Worm (Caenorhabditis elegans) whole organism, L2 larva: ENCODE data around the gene R11.3.
A peak's percentile ranks its signal among the peaks of the same experiment; 100 is the strongest.

ENCODE experiments used
- C34F6.9 ChIP-seq: fragments of 150-350 bp; optimal IDR thresholded peaks from 2 replicates; lab custom pipeline; 2014; ENCODE audit warnings: missing biosample characterization, missing genetic modification characterization
- R02D3.7 ChIP-seq: fragments of 150-350 bp; optimal IDR thresholded peaks from 2 replicates; lab custom pipeline; 2014; ENCODE audit warnings: missing biosample characterization, missing genetic modification characterization
- Y55F3AM.14 ChIP-seq: fragments of 200-800 bp; sonication (Bioruptor generic); optimal IDR thresholded peaks from 2 replicates; lab custom pipeline; 2018; ENCODE audit warnings: mild to moderate bottlenecking, missing genetic modification characterization, missing compliant biosample characterization
- ZK546.5 ChIP-seq: sonication (generic microtip); optimal IDR thresholded peaks from 2 replicates; lab custom pipeline; 2017; ENCODE audit warnings: missing biosample characterization, missing genetic modification characterization
- alr-1 ChIP-seq: fragments of 150-350 bp; optimal IDR thresholded peaks from 2 replicates; lab custom pipeline; 2014; ENCODE audit warnings: missing biosample characterization, missing genetic modification characterization
- aly-2 ChIP-seq: fragments of 150-350 bp; optimal IDR thresholded peaks from 2 replicates; lab custom pipeline; 2014; ENCODE audit warnings: missing biosample characterization, missing genetic modification characterization
- ama-1 ChIP-seq: fragments of 150-350 bp; optimal IDR thresholded peaks from 2 replicates; lab custom pipeline; 2018; ENCODE audit warnings: inconsistent platforms
- blmp-1 ChIP-seq: sonication (generic microtip); optimal IDR thresholded peaks from 2 replicates; lab custom pipeline; 2017; ENCODE audit warnings: missing genetic modification characterization, mild to moderate bottlenecking, missing compliant biosample characterization, antibody characterized with exemption, moderate library complexity; ENCODE audit not compliant: insufficient read depth
- ceh-16 ChIP-seq: fragments of 150-350 bp; optimal IDR thresholded peaks from 2 replicates; lab custom pipeline; 2014; ENCODE audit warnings: missing biosample characterization, missing genetic modification characterization
- ceh-82 ChIP-seq: fragments of 150-350 bp; optimal IDR thresholded peaks from 2 replicates; lab custom pipeline; 2014; ENCODE audit warnings: missing biosample characterization, missing genetic modification characterization
- crh-2 ChIP-seq: sonication (generic microtip); optimal IDR thresholded peaks from 2 replicates; lab custom pipeline; 2017; ENCODE audit warnings: missing biosample characterization, missing genetic modification characterization
- dmd-4 ChIP-seq: sonication (generic microtip); optimal IDR thresholded peaks from 2 replicates; lab custom pipeline; 2017; ENCODE audit warnings: missing biosample characterization, missing genetic modification characterization
- egl-27 ChIP-seq: sonication (generic microtip); optimal IDR thresholded peaks from 3 replicates; lab custom pipeline; 2017; ENCODE audit warnings: missing biosample characterization, missing genetic modification reagents, missing genetic modification characterization
- fos-1 ChIP-seq: fragments of 150-350 bp; optimal IDR thresholded peaks from 2 replicates; lab custom pipeline; 2014; ENCODE audit warnings: missing biosample characterization, missing genetic modification characterization
- lin-11 ChIP-seq: fragments of 150-350 bp; sonication (generic microtip); optimal IDR thresholded peaks from 2 replicates; lab custom pipeline; 2014; ENCODE audit warnings: missing biosample characterization, missing genetic modification characterization, inconsistent platforms, mixed read lengths
- lin-13 ChIP-seq: fragments of 150-350 bp; optimal IDR thresholded peaks from 2 replicates; lab custom pipeline; 2014; ENCODE audit warnings: missing biosample characterization, missing genetic modification reagents, missing genetic modification characterization
- lsy-2 ChIP-seq, 2 experiments: fragments of 150-350 bp in 1 of 2; sonication (generic microtip) in 1 of 2; optimal IDR thresholded peaks; 2 replicates each; lab custom pipeline; 2014 to 2017; ENCODE audit warnings: missing biosample characterization in 2 of 2, missing genetic modification characterization in 2 of 2
- mab-5 ChIP-seq: fragments of 150-350 bp; optimal IDR thresholded peaks from 2 replicates; lab custom pipeline; 2014; ENCODE audit warnings: missing biosample characterization, missing genetic modification characterization
- mbf-1 ChIP-seq: sonication (generic microtip); optimal IDR thresholded peaks from 2 replicates; lab custom pipeline; 2017; ENCODE audit warnings: missing biosample characterization, missing genetic modification characterization
- mdl-1 ChIP-seq, 2 experiments: fragments of 150-350 bp in 1 of 2; sonication (generic microtip) in 1 of 2; optimal IDR thresholded peaks; 2 replicates each; lab custom pipeline; 2017; ENCODE audit warnings: missing biosample characterization in 2 of 2, missing genetic modification characterization in 2 of 2
- nhr-10 ChIP-seq: sonication (generic microtip); optimal IDR thresholded peaks from 2 replicates; lab custom pipeline; 2017; ENCODE audit warnings: missing biosample characterization, missing genetic modification characterization
- nhr-11 ChIP-seq: fragments of 150-350 bp; optimal IDR thresholded peaks from 2 replicates; lab custom pipeline; 2014; ENCODE audit warnings: missing biosample characterization, missing genetic modification characterization
- nhr-12 ChIP-seq: fragments of 150-350 bp; optimal IDR thresholded peaks from 2 replicates; lab custom pipeline; 2014; ENCODE audit warnings: missing biosample characterization, missing genetic modification characterization
- nhr-129 ChIP-seq: fragments of 150-350 bp; optimal IDR thresholded peaks from 2 replicates; lab custom pipeline; 2014; ENCODE audit warnings: missing biosample characterization, missing genetic modification characterization
- nhr-21 ChIP-seq: fragments of 150-350 bp; optimal IDR thresholded peaks from 2 replicates; lab custom pipeline; 2014; ENCODE audit warnings: missing biosample characterization, missing genetic modification characterization
- nhr-23 ChIP-seq: fragments of 150-350 bp; optimal IDR thresholded peaks from 2 replicates; lab custom pipeline; 2014; ENCODE audit warnings: missing biosample characterization, missing genetic modification reagents, missing genetic modification characterization
- nhr-77 ChIP-seq: fragments of 150-350 bp; optimal IDR thresholded peaks from 2 replicates; lab custom pipeline; 2014; ENCODE audit warnings: missing biosample characterization, missing genetic modification characterization
- sem-4 ChIP-seq: fragments of 150-350 bp; optimal IDR thresholded peaks from 2 replicates; lab custom pipeline; 2014; ENCODE audit warnings: missing biosample characterization, missing genetic modification reagents, missing genetic modification characterization
- skn-1 ChIP-seq: sonication (generic microtip); optimal IDR thresholded peaks from 2 replicates; lab custom pipeline; 2017; ENCODE audit warnings: missing biosample characterization, missing genetic modification characterization
- sma-3 ChIP-seq: sonication (generic microtip); optimal IDR thresholded peaks from 2 replicates; lab custom pipeline; 2016; ENCODE audit warnings: missing genetic modification reagents, missing genetic modification characterization, missing compliant biosample characterization
- sma-9 ChIP-seq, 2 experiments: fragments of 150-350 bp in 1 of 2; sonication (generic microtip) in 1 of 2; optimal IDR thresholded peaks; 2 replicates each; lab custom pipeline; 2014 to 2016; ENCODE audit warnings: missing genetic modification characterization in 2 of 2, mild to moderate bottlenecking in 1 of 2, missing biosample characterization in 1 of 2, missing compliant biosample characterization in 1 of 2, missing genetic modification reagents in 1 of 2, moderate library complexity in 1 of 2
- snpc-4 ChIP-seq: fragments of 150-350 bp; optimal IDR thresholded peaks from 2 replicates; lab custom pipeline; 2014; ENCODE audit warnings: missing biosample characterization, missing genetic modification characterization
- unc-55 ChIP-seq: fragments of 150-350 bp; sonication (generic microtip); optimal IDR thresholded peaks from 3 replicates; lab custom pipeline; 2014; ENCODE audit warnings: missing biosample characterization, missing genetic modification reagents, missing genetic modification characterization
- unc-62 ChIP-seq: fragments of 150-350 bp; optimal IDR thresholded peaks from 2 replicates; lab custom pipeline; 2014; ENCODE audit warnings: missing biosample characterization, missing genetic modification reagents, missing genetic modification characterization
- ztf-1 ChIP-seq: fragments of 200-800 bp; sonication (Bioruptor generic); conservative IDR thresholded peaks from 2 replicates; pipeline ENCODE4 v1.3.6; 2022; ENCODE audit warnings: missing genetic modification characterization, missing compliant biosample characterization
- ztf-11 ChIP-seq: sonication (generic microtip); optimal IDR thresholded peaks from 2 replicates; lab custom pipeline; 2017; ENCODE audit warnings: missing biosample characterization, missing genetic modification characterization
- ztf-4 ChIP-seq: fragments of 150-350 bp; optimal IDR thresholded peaks from 2 replicates; lab custom pipeline; 2014; ENCODE audit warnings: missing biosample characterization, missing genetic modification characterization

Gene R11.3

ce11 chrX:16209660-16210059 is 10.6 kb upstream of the R11.3 start (continued):
- peak; percentile 20 for TF ChIP-seq ztf-11 (tag; lab: Kevin White, UChicago)
- TF ChIP-seq sma-9 (GFP tag; optimal IDR thresholded peaks at IDR 0.05; lab: Kevin White, UChicago) = peak; percentile 80
- no peak for TF ChIP-seq sma-9 (tag; optimal IDR thresholded peaks at IDR 0.05; lab: Kevin White, UChicago)
- TF ChIP-seq mdl-1 (tag; optimal IDR thresholded peaks at IDR 0.05; lab: Kevin White, UChicago) = peak; percentile 7 to 56
- peak; percentile 77 for TF ChIP-seq fos-1 (tag; lab: Kevin White, UChicago)
- TF ChIP-seq R02D3.7 (tag; lab: Kevin White, UChicago) = no peak
- no peak for TF ChIP-seq dmd-4 (tag; lab: Kevin White, UChicago)
- TF ChIP-seq unc-55 (GFP tag; lab: Kevin White, UChicago) = peak; percentile 91
- TF ChIP-seq nhr-21 = peak; percentile 88
- no peak for TF ChIP-seq nhr-12 (tag; lab: Kevin White, UChicago)
- peak; percentile 61 for TF ChIP-seq ceh-82 (tag; lab: Kevin White, UChicago)
- peak; percentile 85 for TF ChIP-seq sma-3 (GFP tag; lab: Kevin White, UChicago)
- TF ChIP-seq egl-27 (tag; lab: Kevin White, UChicago) = peak; percentile 61
- peak; percentile 68 for TF ChIP-seq nhr-10 (tag; lab: Kevin White, UChicago)
- no peak for TF ChIP-seq alr-1
- peak; percentile 72 for TF ChIP-seq sem-4 (tag; lab: Kevin White, UChicago)
- peak; percentile 31 for TF ChIP-seq ztf-4
- TF ChIP-seq C34F6.9 (tag; lab: Kevin White, UChicago) = peak; percentile 70
- no peak for TF ChIP-seq unc-62 (GFP tag; lab: Kevin White, UChicago)
- no peak for TF ChIP-seq nhr-11
- peak; percentile 86 for TF ChIP-seq snpc-4 (tag; lab: Kevin White, UChicago)
- peak; percentile 77 for TF ChIP-seq lin-13 (GFP tag; lab: Kevin White, UChicago)
- no peak for TF ChIP-seq aly-2 (tag; lab: Kevin White, UChicago)

ce11 chrX:16209122-16209521 is 10.1 kb upstream of the R11.3 start:
- TF ChIP-seq nhr-21 (no peak), nhr-11 (no peak), egl-27 (tag; lab: Kevin White, UChicago) (no peak), snpc-4 (tag; lab: Kevin White, UChicago) (no peak), ceh-16 (no peak), crh-2 (tag; lab: Kevin White, UChicago) (no peak), ztf-1 (no peak), mbf-1 (tag; lab: Kevin White, UChicago) (no peak), unc-62 (GFP tag; lab: Kevin White, UChicago) (no peak), ztf-11 (tag; lab: Kevin White, UChicago) (no peak), nhr-129 (tag; lab: Kevin White, UChicago) (no peak), lsy-2 (tag; optimal IDR thresholded peaks at IDR 0.05; lab: Kevin White, UChicago) (no peak), unc-55 (GFP tag; lab: Kevin White, UChicago) (no peak), Y55F3AM.14 (no peak), nhr-23 (tag; lab: Kevin White, UChicago) (no peak)

- TF ChIP-seq ztf-4 = no peak
- TF ChIP-seq lin-13 (GFP tag; lab: Kevin White, UChicago) = no peak
- TF ChIP-seq blmp-1 (tag; lab: Kevin White, UChicago) = no peak
- TF ChIP-seq nhr-11 = no peak
- no peak for TF ChIP-seq mab-5 (tag; lab: Kevin White, UChicago)
- TF ChIP-seq ztf-1 = no peak
- no peak for TF ChIP-seq skn-1 (tag; lab: Kevin White, UChicago)
- no peak for TF ChIP-seq lsy-2 (tag; optimal IDR thresholded peaks at IDR 0.05; lab: Kevin White, UChicago)
- TF ChIP-seq ama-1 (lab: Kevin White, UChicago) = no peak
- TF ChIP-seq ZK546.5 (tag; lab: Kevin White, UChicago) = no peak
- TF ChIP-seq nhr-21 = no peak
- no peak for TF ChIP-seq nhr-77
- no peak for TF ChIP-seq nhr-129 (tag; lab: Kevin White, UChicago)
- no peak for TF ChIP-seq nhr-10 (tag; lab: Kevin White, UChicago)
- no peak for TF ChIP-seq alr-1
- no peak for TF ChIP-seq lin-11
- no peak for TF ChIP-seq sma-9 (GFP tag; optimal IDR thresholded peaks at IDR 0.05; lab: Kevin White, UChicago)
- TF ChIP-seq sma-9 (tag; optimal IDR thresholded peaks at IDR 0.05; lab: Kevin White, UChicago) = no peak
- no peak for TF ChIP-seq snpc-4 (tag; lab: Kevin White, UChicago)
These were observed 9.6 kb upstream of the R11.3 start for ce11 chrX:16208667-16209066.
